Worm (Caenorhabditis elegans) whole organism, L4 larva: ENCODE results near the gene F53B2.8.

ENCODE experiments used
- F37D6.2 ChIP-seq: sonication (generic microtip); optimal IDR thresholded peaks from 2 replicates; lab custom pipeline; 2016; ENCODE audit warnings: mild to moderate bottlenecking, missing genetic modification characterization, missing compliant biosample characterization
- F49E8.2 ChIP-seq: sonication (generic microtip); optimal IDR thresholded peaks from 2 replicates; lab custom pipeline; 2016; ENCODE audit warnings: missing compliant biosample characterization, mild to moderate bottlenecking, missing genetic modification characterization, borderline replicate concordance
- R02D3.7 ChIP-seq: fragments of 150-350 bp; sonication (generic microtip); optimal IDR thresholded peaks from 3 replicates; lab custom pipeline; 2014; ENCODE audit warnings: missing biosample characterization, missing genetic modification characterization
- T20F7.1 ChIP-seq: fragments of 200-800 bp; sonication (Bioruptor generic); optimal IDR thresholded peaks from 2 replicates; lab custom pipeline; 2018; ENCODE audit warnings: mild to moderate bottlenecking, missing genetic modification characterization, missing compliant biosample characterization
- T26A8.4 ChIP-seq: fragments of 200-800 bp; sonication (Bioruptor generic); IDR thresholded peaks from 2 replicates; pipeline ENCODE4 v1.3.6; 2022; ENCODE audit warnings: missing genetic modification characterization, missing compliant biosample characterization
- Y105C5A.15 ChIP-seq: fragments of 200-800 bp; sonication (Bioruptor generic); IDR thresholded peaks from 2 replicates; pipeline ENCODE4 v1.3.6; 2022; ENCODE audit warnings: missing genetic modification characterization, missing compliant biosample characterization
- Y5F2A.4 ChIP-seq: fragments of 200-800 bp; sonication (Bioruptor generic); optimal IDR thresholded peaks from 2 replicates; lab custom pipeline; 2018; ENCODE audit warnings: mild to moderate bottlenecking, missing genetic modification characterization, missing compliant biosample characterization
- Y75B8A.6 ChIP-seq: fragments of 200-800 bp; sonication (Bioruptor generic); IDR thresholded peaks from 2 replicates; pipeline ENCODE4 v1.3.6; 2022; ENCODE audit warnings: missing genetic modification reagents, missing genetic modification characterization, missing compliant biosample characterization
- ZK337.2 ChIP-seq: fragments of 200-800 bp; sonication (Bioruptor generic); IDR thresholded peaks from 2 replicates; pipeline ENCODE4 v1.3.6; 2022; ENCODE audit warnings: missing genetic modification reagents, missing genetic modification characterization, missing compliant biosample characterization
- ZK546.5 ChIP-seq, 2 experiments: sonication (generic microtip); optimal IDR thresholded peaks; 2 replicates each; lab custom pipeline; 2017; ENCODE audit warnings: missing biosample characterization in 2 of 2, missing genetic modification characterization in 2 of 2
- aha-1 ChIP-seq: fragments of 150-350 bp; peaks from one replicate; lab custom pipeline; 2014; ENCODE audit warnings: missing biosample characterization, missing genetic modification characterization
- arid-1 ChIP-seq: fragments of 200-800 bp; sonication (Bioruptor generic); conservative IDR thresholded peaks from 2 replicates; pipeline ENCODE4 v1.3.6; 2022; ENCODE audit warnings: missing genetic modification reagents, missing genetic modification characterization, missing compliant biosample characterization
- ceh-32 ChIP-seq: sonication (generic microtip); optimal IDR thresholded peaks from 2 replicates; lab custom pipeline; 2016; ENCODE audit warnings: mild to moderate bottlenecking, missing genetic modification characterization, missing compliant biosample characterization; ENCODE audit not compliant: poor library complexity
- ceh-44 ChIP-seq: fragments of 200-800 bp; sonication (Bioruptor generic); IDR thresholded peaks from 2 replicates; pipeline ENCODE4 v1.3.6; 2022; ENCODE audit warnings: missing genetic modification reagents, missing genetic modification characterization, missing compliant biosample characterization
- ceh-62 ChIP-seq: sonication (generic microtip); optimal IDR thresholded peaks from 2 replicates; lab custom pipeline; 2017; ENCODE audit warnings: missing biosample characterization, missing genetic modification characterization
- ceh-82 ChIP-seq: sonication (generic microtip); optimal IDR thresholded peaks from 2 replicates; lab custom pipeline; 2017; ENCODE audit warnings: missing biosample characterization, missing genetic modification characterization
- ces-1 ChIP-seq: fragments of 150-350 bp; sonication (generic microtip); optimal IDR thresholded peaks from 4 replicates; lab custom pipeline; 2014; ENCODE audit warnings: missing biosample characterization, missing genetic modification reagents, missing genetic modification characterization
- ctbp-1 ChIP-seq: fragments of 200-800 bp; sonication (Bioruptor generic); IDR thresholded peaks from 2 replicates; pipeline ENCODE4 v1.3.6; 2022; ENCODE audit warnings: missing genetic modification reagents, missing genetic modification characterization, missing compliant biosample characterization
- daf-12 ChIP-seq: fragments of 150-350 bp; optimal IDR thresholded peaks from 2 replicates; lab custom pipeline; 2014; ENCODE audit warnings: missing biosample characterization, missing genetic modification reagents, missing genetic modification characterization
- daf-19 ChIP-seq: fragments of 200-800 bp; sonication (Bioruptor generic); conservative IDR thresholded peaks from 2 replicates; pipeline ENCODE4 v1.3.6; 2022; ENCODE audit warnings: missing genetic modification characterization, missing compliant biosample characterization
- dmd-6 ChIP-seq: fragments of 200-800 bp; sonication (Bioruptor generic); IDR thresholded peaks from 2 replicates; pipeline ENCODE4 v1.3.6; 2022; ENCODE audit warnings: missing genetic modification reagents, missing genetic modification characterization, missing compliant biosample characterization
- dmd-8 ChIP-seq: fragments of 200-800 bp; sonication (Bioruptor generic); IDR thresholded peaks from 2 replicates; pipeline ENCODE4 v1.3.6; 2022; ENCODE audit warnings: missing genetic modification characterization, missing compliant biosample characterization
- dpl-1 ChIP-seq: fragments of 150-350 bp; optimal IDR thresholded peaks from 2 replicates; lab custom pipeline; 2014; ENCODE audit warnings: missing biosample characterization, missing genetic modification reagents, missing genetic modification characterization
- duxl-1 ChIP-seq: sonication (generic microtip); optimal IDR thresholded peaks from 2 replicates; lab custom pipeline; 2016; ENCODE audit warnings: mild to moderate bottlenecking, missing genetic modification characterization, moderate library complexity, missing compliant biosample characterization; ENCODE audit not compliant: poor library complexity
- fkh-10 ChIP-seq: fragments of 150-350 bp; optimal IDR thresholded peaks from 2 replicates; lab custom pipeline; 2014; ENCODE audit warnings: missing biosample characterization, missing genetic modification reagents, missing genetic modification characterization
- hlh-11 ChIP-seq: fragments of 200-800 bp; sonication (Bioruptor generic); optimal IDR thresholded peaks from 2 replicates; lab custom pipeline; 2018; ENCODE audit warnings: mild to moderate bottlenecking, missing genetic modification characterization, missing compliant biosample characterization
- jun-1 ChIP-seq: fragments of 150-350 bp; optimal IDR thresholded peaks from 2 replicates; lab custom pipeline; 2014; ENCODE audit warnings: missing biosample characterization, missing genetic modification reagents, missing genetic modification characterization
- lim-7 ChIP-seq: fragments of 200-800 bp; sonication (Bioruptor generic); IDR thresholded peaks from 2 replicates; pipeline ENCODE4 v1.3.6; 2022; ENCODE audit warnings: missing genetic modification characterization, missing compliant biosample characterization
- lin-38 ChIP-seq: fragments of 200-800 bp; sonication (Bioruptor generic); IDR thresholded peaks from 2 replicates; pipeline ENCODE4 v1.3.6; 2022; ENCODE audit warnings: missing genetic modification reagents, missing genetic modification characterization, missing compliant biosample characterization
- lin-39 ChIP-seq: fragments of 150-350 bp; optimal IDR thresholded peaks from 2 replicates; lab custom pipeline; 2014; ENCODE audit warnings: missing biosample characterization, missing genetic modification reagents, missing genetic modification characterization
- madf-5 ChIP-seq, 2 experiments: fragments of 200-800 bp; sonication (Bioruptor generic); IDR thresholded peaks; 2 replicates each; pipeline ENCODE4 v1.3.6; 2022; ENCODE audit warnings: missing compliant biosample characterization in 2 of 2, missing genetic modification characterization in 2 of 2
- mdl-1 ChIP-seq, 2 experiments: fragments of 150-350 bp in 1 of 2; sonication (generic microtip) in 1 of 2; optimal IDR thresholded peaks; 2 replicates each; lab custom pipeline; 2014 to 2017; ENCODE audit warnings: missing biosample characterization in 2 of 2, missing genetic modification characterization in 2 of 2
- nhr-111 ChIP-seq: fragments of 200-800 bp; sonication (Bioruptor generic); optimal IDR thresholded peaks from 2 replicates; lab custom pipeline; 2018; ENCODE audit warnings: mild to moderate bottlenecking, missing genetic modification characterization, missing compliant biosample characterization
- nhr-237 ChIP-seq: sonication (generic microtip); optimal IDR thresholded peaks from 2 replicates; lab custom pipeline; 2017; ENCODE audit warnings: missing biosample characterization, missing genetic modification characterization
- nhr-41 ChIP-seq: fragments of 200-800 bp; sonication (Bioruptor generic); IDR thresholded peaks from 2 replicates; pipeline ENCODE4 v1.3.6; 2022; ENCODE audit warnings: missing genetic modification reagents, missing genetic modification characterization, missing compliant biosample characterization
- nhr-42 ChIP-seq: fragments of 200-800 bp; sonication (Bioruptor generic); IDR thresholded peaks from 2 replicates; pipeline ENCODE4 v1.3.6; 2022; ENCODE audit warnings: missing genetic modification characterization, missing compliant biosample characterization
- nhr-77 ChIP-seq: fragments of 150-350 bp; optimal IDR thresholded peaks from 2 replicates; lab custom pipeline; 2014; ENCODE audit warnings: missing biosample characterization, missing genetic modification characterization
- unc-39 ChIP-seq: sonication (generic microtip); optimal IDR thresholded peaks from 2 replicates; lab custom pipeline; 2017; ENCODE audit warnings: missing biosample characterization, missing genetic modification characterization

F53B2.8 gene

ce11 chrIV:12527217-12527616 is at the start of gene F53B2.8 (continued):
- TF ChIP-seq fkh-10 (no peak), dmd-8 (GFP tag; lab: Robert Waterston, UW) (no peak), ceh-44 (GFP tag; lab: Robert Waterston, UW) (no peak), madf-5 (GFP tag; IDR thresholded peaks at IDR 0.05; lab: Robert Waterston, UW) (no peak), nhr-41 (GFP tag; lab: Robert Waterston, UW) (no peak), nhr-111 (GFP tag; lab: Kevin White, UChicago) (no peak), Y5F2A.4 (no peak), T20F7.1 (GFP tag; lab: Kevin White, UChicago) (peak; percentile 50), lin-38 (GFP tag; lab: Robert Waterston, UW) (no peak), lim-7 (no peak), dpl-1 (GFP tag; lab: Kevin White, UChicago) (peak; percentile 15), jun-1 (tag; lab: Kevin White, UChicago) (no peak), arid-1 (GFP tag; lab: Robert Waterston, UW) (no peak), nhr-42 (no peak), mdl-1 (tag; optimal IDR thresholded peaks at IDR 0.05; lab: Kevin White, UChicago) (peak in 1 of 2 experiments; percentile 8), F37D6.2 (no peak)

- TF ChIP-seq madf-5 (GFP tag; IDR thresholded peaks at IDR 0.05; lab: Robert Waterston, UW) (no peak), aha-1 (tag; lab: Kevin White, UChicago) (peak; percentile 92)
Measured at ce11 chrIV:12574265-12574664, 47.1 kb upstream of the F53B2.8 start.

ce11 chrIV:12573068-12573467 is 45.9 kb upstream of the F53B2.8 start, which contains the start of gene K08E7.5:
Gene K08E7.5, plus strand, starts transcription at chrIV:12573368.
- no peak for TF ChIP-seq F49E8.2
- no peak for TF ChIP-seq nhr-237 (tag; lab: Kevin White, UChicago)
- no peak for TF ChIP-seq R02D3.7 (tag; lab: Kevin White, UChicago)
- TF ChIP-seq aha-1 (tag; lab: Kevin White, UChicago) = peak; percentile 88
- TF ChIP-seq, all 104 proteins: peak for 1

- TF ChIP-seq jun-1 (tag; lab: Kevin White, UChicago) (no peak), dmd-6 (GFP tag; lab: Robert Waterston, UW) (no peak), nhr-42 (no peak), hlh-11 (tag; lab: Kevin White, UChicago) (no peak), ZK546.5 (tag; optimal IDR thresholded peaks at IDR 0.05; lab: Kevin White, UChicago) (no peak), daf-19 (GFP tag; lab: Robert Waterston, UW) (no peak), lin-39 (no peak), duxl-1 (tag; lab: Kevin White, UChicago) (no peak), daf-12 (tag; lab: Kevin White, UChicago) (no peak), ces-1 (GFP tag; lab: Kevin White, UChicago) (no peak), ceh-62 (tag; lab: Kevin White, UChicago) (no peak), arid-1 (GFP tag; lab: Robert Waterston, UW) (no peak), Y105C5A.15 (GFP tag; lab: Robert Waterston, UW) (no peak)
Measured at ce11 chrIV:12571047-12571446, 43.9 kb upstream of the F53B2.8 start, which contains the start of gene K08E7.4. Gene K08E7.4, minus strand, starts transcription at chrIV:12571147.

ce11 chrIV:12570546-12570945 is 43.4 kb upstream of the F53B2.8 start:
- TF ChIP-seq ceh-32 (tag; lab: Kevin White, UChicago) (no peak), ctbp-1 (GFP tag; lab: Robert Waterston, UW) (no peak), unc-39 (tag; lab: Kevin White, UChicago) (no peak), ZK337.2 (GFP tag; lab: Robert Waterston, UW) (no peak), Y75B8A.6 (GFP tag; lab: Robert Waterston, UW) (no peak), T26A8.4 (GFP tag; lab: Robert Waterston, UW) (no peak), dmd-8 (GFP tag; lab: Robert Waterston, UW) (peak; percentile 20; the same call in 1 of the 2 replicates), ceh-82 (tag; lab: Kevin White, UChicago) (no peak), Y5F2A.4 (peak; percentile 6), nhr-77 (tag; lab: Kevin White, UChicago) (no peak)
